Fruit fly (Drosophila melanogaster) whole organism, embryonic: ENCODE measurements around the gene CG5235.

ENCODE experiments used
- ATbp ChIP-seq: fragments of 200-800 bp; sonication (Bioruptor generic); optimal IDR thresholded peaks from 2 replicates; lab custom pipeline; 2017; ENCODE audit warnings: missing biosample characterization, mild to moderate bottlenecking, missing genetic modification characterization, missing genetic modification reagents
- Aef1 ChIP-seq: fragments of 200-800 bp; sonication (Bioruptor generic); IDR thresholded peaks from 3 replicates; pipeline ENCODE4 v1.3.6; 2022; ENCODE audit warnings: missing biosample characterization, missing genetic modification characterization
- Awh ChIP-seq: fragments of 200-800 bp; sonication (Bioruptor generic); IDR thresholded peaks from 2 replicates; pipeline ENCODE4, ENCODE4 v1.3.6; 2022; ENCODE audit warnings: missing biosample characterization, missing genetic modification characterization
- BtbVII ChIP-seq: fragments of 200-800 bp; sonication (Bioruptor generic); optimal IDR thresholded peaks from 3 replicates; lab custom pipeline; 2017; ENCODE audit warnings: missing biosample characterization, mild to moderate bottlenecking, missing genetic modification characterization
- CG10209 ChIP-seq: fragments of 200-800 bp; sonication (Bioruptor generic); optimal IDR thresholded peaks from 3 replicates; lab custom pipeline; 2017; ENCODE audit warnings: missing biosample characterization, mild to moderate bottlenecking, missing genetic modification characterization, missing genetic modification reagents
- CG10565 ChIP-seq: fragments of 200-800 bp; sonication (Bioruptor generic); optimal IDR thresholded peaks from 3 replicates; lab custom pipeline; 2016; ENCODE audit warnings: missing biosample characterization, mild to moderate bottlenecking, missing genetic modification characterization
- CG14441 ChIP-seq: fragments of 200-800 bp; sonication (Bioruptor generic); IDR thresholded peaks from 2 replicates; pipeline ENCODE4 v1.3.6; 2022; ENCODE audit warnings: missing biosample characterization, missing genetic modification characterization
- CG16863 ChIP-seq: fragments of 200-800 bp; sonication (Bioruptor generic); optimal IDR thresholded peaks from 3 replicates; lab custom pipeline; 2016; ENCODE audit warnings: missing biosample characterization, missing genetic modification characterization
- CG18262 ChIP-seq: fragments of 200-800 bp; optimal IDR thresholded peaks from 3 replicates; lab custom pipeline; 2019; ENCODE audit warnings: missing biosample characterization, mild to moderate bottlenecking, missing genetic modification characterization, moderate library complexity
- CG18476 ChIP-seq: fragments of 200-800 bp; sonication (Bioruptor generic); optimal IDR thresholded peaks from 2 replicates; lab custom pipeline; 2016; ENCODE audit warnings: missing biosample characterization, mild to moderate bottlenecking, missing genetic modification characterization
- CG2120 ChIP-seq: fragments of 200-800 bp; sonication (Bioruptor generic); optimal IDR thresholded peaks from 3 replicates; lab custom pipeline; 2016; ENCODE audit warnings: missing biosample characterization, missing genetic modification characterization
- CG2712 ChIP-seq: fragments of 200-800 bp; optimal IDR thresholded peaks from 3 replicates; lab custom pipeline; 2019; ENCODE audit warnings: missing biosample characterization, mild to moderate bottlenecking, missing genetic modification characterization, moderate library complexity
- CG2889 ChIP-seq: fragments of 200-800 bp; sonication (Bioruptor generic); IDR thresholded peaks from 3 replicates; pipeline ENCODE4 v1.3.6; 2022; ENCODE audit warnings: missing biosample characterization, missing genetic modification characterization
- CG30403 ChIP-seq: fragments of 200-800 bp; sonication (Bioruptor generic); optimal IDR thresholded peaks from 3 replicates; lab custom pipeline; 2016; ENCODE audit warnings: missing biosample characterization, missing genetic modification characterization
- CG31388 ChIP-seq: fragments of 200-800 bp; sonication (Bioruptor generic); optimal IDR thresholded peaks from 2 replicates; lab custom pipeline; 2016; ENCODE audit warnings: missing biosample characterization, missing genetic modification characterization
- CG5953 ChIP-seq: fragments of 200-800 bp; sonication (Bioruptor generic); IDR thresholded peaks from 2 replicates; pipeline ENCODE4 v1.3.6; 2022; ENCODE audit warnings: missing biosample characterization, missing genetic modification characterization
- CG6175 ChIP-seq: fragments of 200-800 bp; sonication (Bioruptor generic); IDR thresholded peaks from 3 replicates; pipeline ENCODE4 v1.3.6; 2022; ENCODE audit warnings: missing biosample characterization, missing genetic modification characterization
- CG6254 ChIP-seq: fragments of 200-800 bp; sonication (Bioruptor generic); optimal IDR thresholded peaks from 3 replicates; lab custom pipeline; 2017; ENCODE audit warnings: mild to moderate bottlenecking, missing biosample characterization, missing genetic modification reagents, missing genetic modification characterization
- CG7745 ChIP-seq: fragments of 200-800 bp; sonication (Bioruptor generic); optimal IDR thresholded peaks from 2 replicates; lab custom pipeline; 2018; ENCODE audit warnings: missing biosample characterization, mild to moderate bottlenecking, missing genetic modification characterization, moderate library complexity
- CG8089 ChIP-seq: fragments of 200-800 bp; sonication (Bioruptor generic); optimal IDR thresholded peaks from 3 replicates; lab custom pipeline; 2016; ENCODE audit warnings: missing biosample characterization, missing genetic modification characterization
- CG8290 ChIP-seq, 3 experiments: fragments of 200-800 bp; sonication (Bioruptor generic); optimal IDR thresholded peaks; 2 replicates each; lab custom pipeline; 2016 to 2019; ENCODE audit warnings: missing biosample characterization in 3 of 3, missing genetic modification characterization in 3 of 3, mild to moderate bottlenecking in 2 of 3, moderate library complexity in 1 of 3
- CG9797 ChIP-seq: fragments of 200-800 bp; sonication (Bioruptor generic); optimal IDR thresholded peaks from 3 replicates; lab custom pipeline; 2018; ENCODE audit warnings: missing biosample characterization, mild to moderate bottlenecking, missing genetic modification characterization
- Dad ChIP-seq: fragments of 200-800 bp; sonication (Bioruptor generic); optimal IDR thresholded peaks from 3 replicates; lab custom pipeline; 2016; ENCODE audit warnings: missing biosample characterization, missing genetic modification characterization
- Dbx ChIP-seq: fragments of 200-800 bp; sonication (Bioruptor generic); IDR thresholded peaks from 3 replicates; pipeline ENCODE4 v1.3.6; 2022; ENCODE audit warnings: missing biosample characterization, missing genetic modification characterization
- E2f2 ChIP-seq: fragments of 200-800 bp; sonication (Bioruptor generic); IDR thresholded peaks from 2 replicates; pipeline ENCODE4 v1.3.6; 2022; ENCODE audit warnings: missing biosample characterization, missing genetic modification characterization
- Ets65A ChIP-seq: fragments of 200-800 bp; sonication (Bioruptor generic); peaks from one replicate; lab custom pipeline; 2016; ENCODE audit warnings: missing biosample characterization, missing genetic modification characterization
- Ets97D ChIP-seq: fragments of 200-800 bp; sonication (Bioruptor generic); optimal IDR thresholded peaks from 3 replicates; lab custom pipeline; 2016; ENCODE audit warnings: missing biosample characterization, missing genetic modification characterization
- H2.0 ChIP-seq: fragments of 200-800 bp; sonication (Bioruptor generic); IDR thresholded peaks from 2 replicates; pipeline ENCODE4 v1.3.6; 2022; ENCODE audit warnings: missing biosample characterization, missing genetic modification characterization
- HLH4C ChIP-seq: fragments of 200-800 bp; sonication (Bioruptor generic); IDR thresholded peaks from 3 replicates; pipeline ENCODE4 v1.3.6; 2022; ENCODE audit warnings: missing biosample characterization, missing genetic modification characterization; ENCODE audit not compliant: partially characterized antibody
- Lim3 ChIP-seq: fragments of 200-800 bp; sonication (Bioruptor generic); IDR thresholded peaks from 2 replicates; pipeline ENCODE4 v1.3.6; 2022; ENCODE audit warnings: missing biosample characterization, missing genetic modification characterization
- Mrtf ChIP-seq: fragments of 200-800 bp; sonication (Bioruptor generic); IDR thresholded peaks from 3 replicates; pipeline ENCODE4 v1.3.6; 2022; ENCODE audit warnings: missing biosample characterization, missing genetic modification characterization
- Rfx ChIP-seq: fragments of 200-800 bp; sonication (Bioruptor generic); IDR thresholded peaks from 2 replicates; pipeline ENCODE4 v1.3.6; 2022; ENCODE audit warnings: missing biosample characterization, missing genetic modification characterization
- abd-A ChIP-seq: fragments of 200-800 bp; sonication (Bioruptor generic); optimal IDR thresholded peaks from 3 replicates; lab custom pipeline; 2019; ENCODE audit warnings: missing biosample characterization, mild to moderate bottlenecking, missing genetic modification characterization, moderate library complexity
- ato ChIP-seq: fragments of 200-800 bp; sonication (Bioruptor generic); IDR thresholded peaks from 2 replicates; pipeline ENCODE4 v1.3.6; 2022; ENCODE audit warnings: missing biosample characterization, missing genetic modification characterization; ENCODE audit not compliant: partially characterized antibody
- bcd ChIP-seq: fragments of 200-800 bp; sonication (Bioruptor generic); optimal IDR thresholded peaks from 2 replicates; lab custom pipeline; 2017; ENCODE audit warnings: missing biosample characterization, mild to moderate bottlenecking, missing genetic modification characterization
- bsh ChIP-seq, 2 experiments: fragments of 200-800 bp; sonication (Bioruptor generic); optimal IDR thresholded peaks; 2 replicates each; lab custom pipeline; 2017 to 2018; ENCODE audit warnings: mild to moderate bottlenecking in 2 of 2, missing biosample characterization in 2 of 2, missing genetic modification characterization in 2 of 2, moderate library complexity in 1 of 2
- chif ChIP-seq, 2 experiments: fragments of 200-800 bp; sonication (Bioruptor generic); optimal IDR thresholded peaks; 3 replicates each; lab custom pipeline; 2016; ENCODE audit warnings: missing biosample characterization in 2 of 2, missing genetic modification characterization in 2 of 2
- fd3F ChIP-seq: fragments of 200-800 bp; sonication (Bioruptor generic); optimal IDR thresholded peaks from 2 replicates; lab custom pipeline; 2018; ENCODE audit warnings: missing biosample characterization, mild to moderate bottlenecking, missing genetic modification characterization, moderate library complexity
- fd64A ChIP-seq: fragments of 200-800 bp; sonication (Bioruptor generic); optimal IDR thresholded peaks from 3 replicates; lab custom pipeline; 2018; ENCODE audit warnings: missing biosample characterization, mild to moderate bottlenecking, missing genetic modification characterization
- fd96Cb ChIP-seq: fragments of 200-800 bp; sonication (Bioruptor generic); optimal IDR thresholded peaks from 2 replicates; lab custom pipeline; 2018; ENCODE audit warnings: missing biosample characterization, mild to moderate bottlenecking, missing genetic modification characterization, moderate library complexity
- grau ChIP-seq: fragments of 200-800 bp; optimal IDR thresholded peaks from 3 replicates; lab custom pipeline; 2019; ENCODE audit warnings: missing biosample characterization, mild to moderate bottlenecking, missing genetic modification characterization, moderate library complexity
- jumu ChIP-seq: fragments of 200-800 bp; sonication (Bioruptor generic); optimal IDR thresholded peaks from 3 replicates; lab custom pipeline; 2016; ENCODE audit warnings: missing biosample characterization, missing genetic modification characterization
- kni ChIP-seq: fragments of 200-800 bp; sonication (Bioruptor generic); optimal IDR thresholded peaks from 3 replicates; lab custom pipeline; 2017; ENCODE audit warnings: mild to moderate bottlenecking, missing biosample characterization, missing genetic modification reagents, missing genetic modification characterization
- org-1 ChIP-seq: fragments of 200-800 bp; sonication (Bioruptor generic); optimal IDR thresholded peaks from 2 replicates; lab custom pipeline; 2017; ENCODE audit warnings: missing biosample characterization, missing genetic modification characterization
- p53 ChIP-seq: fragments of 200-800 bp; sonication (Bioruptor generic); optimal IDR thresholded peaks from 2 replicates; lab custom pipeline; 2016; ENCODE audit warnings: missing biosample characterization, missing genetic modification characterization
- pfk ChIP-seq: fragments of 200-800 bp; sonication (Bioruptor generic); optimal IDR thresholded peaks from 2 replicates; lab custom pipeline; 2018; ENCODE audit warnings: missing biosample characterization, mild to moderate bottlenecking, missing genetic modification characterization, moderate library complexity
- prd ChIP-seq, 3 experiments: fragments of >200 bp in 2 of 3; fragments of 200-800 bp in 1 of 3; sonication (Bioruptor generic) in 1 of 3; optimal IDR thresholded peaks in 2 of 3; IDR thresholded peaks in 1 of 3; 2 replicates in 2 of 3; 3 replicates in 1 of 3; pipeline versions ENCODE4 v1.3.6 to Lab custom; 2017 to 2022; ENCODE audit warnings: missing biosample characterization in 1 of 3, missing genetic modification characterization in 1 of 3
- psq ChIP-seq: fragments of 200-800 bp; sonication (Bioruptor generic); optimal IDR thresholded peaks from 2 replicates; lab custom pipeline; 2017; ENCODE audit warnings: missing biosample characterization, missing genetic modification characterization
- sob ChIP-seq: fragments of 200-800 bp; sonication (Bioruptor generic); IDR thresholded peaks from 2 replicates; pipeline ENCODE4 v1.3.6; 2022; ENCODE audit warnings: missing biosample characterization, missing genetic modification characterization
- tll ChIP-seq, 2 experiments: fragments of 200-800 bp in 1 of 2; fragments of >200 bp in 1 of 2; sonication (Bioruptor generic) in 1 of 2; optimal IDR thresholded peaks; 2 replicates each; lab custom pipeline; 2017 to 2019; ENCODE audit warnings: missing biosample characterization in 2 of 2, missing genetic modification characterization in 2 of 2, mild to moderate bottlenecking in 1 of 2, moderate library complexity in 1 of 2

Gene CG5235

DNA sequence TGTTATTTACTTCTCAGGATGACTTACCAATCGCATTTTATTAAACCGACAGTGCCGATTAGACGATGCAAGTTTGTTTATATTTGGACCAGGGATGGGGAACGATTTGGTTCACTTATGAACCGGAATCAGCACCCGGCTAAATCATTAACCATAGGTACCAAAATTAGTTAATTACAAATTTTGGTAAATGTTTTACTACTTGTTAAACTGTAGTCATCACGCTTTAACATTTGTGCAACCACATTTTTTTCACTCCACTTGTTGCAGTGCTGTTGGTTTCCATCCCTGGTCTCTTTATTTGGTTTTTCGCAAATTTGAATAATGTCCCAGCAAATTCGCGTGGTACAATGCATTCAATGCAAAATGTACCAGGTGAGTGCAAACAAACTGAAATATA, 15.3 kb upstream of the CG5235 start, which contains the start of the genes IntS9 and CG43295 (continued):
- TF ChIP-seq tll (GFP tag; optimal IDR thresholded peaks at IDR 0.05; lab: Kevin White, UChicago): no peak
- TF ChIP-seq CG2712 (tag; lab: Kevin White, UChicago): no peak
- TF ChIP-seq Dbx: peak; percentile 82
- peak; percentile 75 for TF ChIP-seq fd96Cb (tag; lab: Kevin White, UChicago)
- peak; percentile 79 for TF ChIP-seq CG18262 (tag; lab: Kevin White, UChicago)
- TF ChIP-seq fd3F (GFP tag; lab: Kevin White, UChicago): peak; percentile 58
- TF ChIP-seq abd-A: no peak
- TF ChIP-seq psq: peak; percentile 25
- peak; percentile 67; the same call in 2 of the 3 replicates for TF ChIP-seq CG2889 (GFP tag; lab: Robert Waterston, UW)
- TF ChIP-seq CG10565: peak; percentile 31
- TF ChIP-seq E2f2 (GFP tag; lab: Robert Waterston, UW): peak; percentile 77
- peak; percentile 46 for TF ChIP-seq fd64A (GFP tag; lab: Kevin White, UChicago)
- peak; percentile 79 to 85 for TF ChIP-seq chif (GFP tag; optimal IDR thresholded peaks at IDR 0.05; lab: Kevin White, UChicago)
- peak; percentile 87 for TF ChIP-seq CG16863
- TF ChIP-seq p53 (GFP tag; lab: Kevin White, UChicago): no peak
- no peak for TF ChIP-seq CG9797
- TF ChIP-seq Lim3: no peak
- TF ChIP-seq Aef1: peak; percentile 82
- TF ChIP-seq CG31388: peak; percentile 29
- TF ChIP-seq CG2120 (GFP tag; lab: Kevin White, UChicago): peak; percentile 90
- no peak for TF ChIP-seq CG6175 (GFP tag; lab: Robert Waterston, UW)
- no peak for TF ChIP-seq grau (tag; lab: Kevin White, UChicago)
- TF ChIP-seq pfk: no peak
- peak; percentile 84 for TF ChIP-seq CG8089
- peak; percentile 66 for TF ChIP-seq CG8290 (GFP tag; optimal IDR thresholded peaks at IDR 0.05; lab: Kevin White, UChicago)
- TF ChIP-seq CG8290 (tag; optimal IDR thresholded peaks at IDR 0.05; lab: Kevin White, UChicago): no peak
- TF ChIP-seq BtbVII (GFP tag; lab: Kevin White, UChicago): no peak
- peak; percentile 82 for TF ChIP-seq Awh (GFP tag; lab: Robert Waterston, UW)
- peak; percentile 83 for TF ChIP-seq CG18476 (GFP tag; lab: Kevin White, UChicago)
- TF ChIP-seq org-1 (GFP tag; lab: Kevin White, UChicago): peak; percentile 75
- TF ChIP-seq bcd: peak; percentile 72
- peak; percentile 72 for TF ChIP-seq CG5953 (GFP tag; lab: Robert Waterston, UW)
- peak; percentile 99 for TF ChIP-seq Ets65A (GFP tag; lab: Kevin White, UChicago)
- peak; percentile 67 for TF ChIP-seq CG10209
- no peak for TF ChIP-seq prd (optimal IDR thresholded peaks at IDR 0.05; lab: Kevin White, UChicago)
- TF ChIP-seq prd (GFP tag; IDR thresholded peaks at IDR 0.05; lab: Robert Waterston, UW): peak; percentile 93
- TF ChIP-seq bsh (GFP tag; optimal IDR thresholded peaks at IDR 0.05; lab: Kevin White, UChicago): peak in 1 of 2 experiments; percentile 88
- peak; percentile 71 for TF ChIP-seq Ets97D
- TF ChIP-seq CG14441 (GFP tag; lab: Robert Waterston, UW): peak; percentile 89
- TF ChIP-seq CG30403 (GFP tag; lab: Kevin White, UChicago): peak; percentile 90
- TF ChIP-seq HLH4C (GFP tag; lab: Robert Waterston, UW): 0 out of 3 replicates have a peak, but pooled peaks have one; percentile 49
- TF ChIP-seq sob (GFP tag; lab: Robert Waterston, UW): peak; percentile 78
- TF ChIP-seq CG7745 (tag; lab: Kevin White, UChicago): no peak
- TF ChIP-seq Dad: peak; percentile 76
- TF ChIP-seq ato: no peak
- TF ChIP-seq Mrtf (GFP tag; lab: Robert Waterston, UW): peak; percentile 61; the same call in 2 of the 3 replicates
- TF ChIP-seq jumu (GFP tag; lab: Kevin White, UChicago): peak; percentile 89
- TF ChIP-seq H2.0 (GFP tag; lab: Robert Waterston, UW): peak; percentile 84
- peak; percentile 62 for TF ChIP-seq ATbp (GFP tag; lab: Kevin White, UChicago)
- peak; percentile 76 for TF ChIP-seq Rfx (GFP tag; lab: Robert Waterston, UW)
- TF ChIP-seq kni (GFP tag; lab: Kevin White, UChicago): no peak
- TF ChIP-seq CG6254 (GFP tag; lab: Kevin White, UChicago): peak; percentile 47
